Worm (Caenorhabditis elegans): ENCODE results near the gene F44E2.3.

The F44E2.3 gene

DNA sequence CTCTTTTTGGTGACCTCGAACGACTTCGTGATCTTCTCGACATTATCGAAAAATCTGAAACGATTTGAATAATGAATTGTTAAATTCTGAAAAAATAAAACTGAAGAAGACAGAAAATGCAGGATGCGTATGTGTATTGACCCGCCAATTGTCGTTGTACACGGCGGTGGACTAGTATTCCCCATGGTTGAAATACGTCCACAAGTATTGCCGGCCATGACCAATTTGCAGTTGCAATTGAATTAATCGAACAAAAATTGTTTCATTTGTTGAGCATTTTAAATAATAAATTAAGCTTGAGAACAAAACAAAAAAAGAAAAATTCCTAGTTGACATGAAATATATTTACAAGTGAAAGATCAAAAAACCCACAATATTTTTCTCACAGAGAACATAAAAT lies at the start of gene F44E2.3:
TSS of gene F44E2.3 (minus strand) at position 61 of the 400 bp plus-strand sequence.
- TF ChIP-seq ztf-11 (tag; optimal IDR thresholded peaks at IDR 0.05) (no peak), fos-1 (tag; optimal IDR thresholded peaks at IDR 0.05) (peak; percentile 1), peb-1 (tag; optimal IDR thresholded peaks at IDR 0.05) (no peak), nhr-21 (tag; optimal IDR thresholded peaks at IDR 0.05) (no peak), mbf-1 (tag; optimal IDR thresholded peaks at IDR 0.05) (no peak), elt-1 (tag; optimal IDR thresholded peaks at IDR 0.05) (no peak), lin-11 (tag; optimal IDR thresholded peaks at IDR 0.05) (no peak), nhr-23 (tag; optimal IDR thresholded peaks at IDR 0.05) (no peak), gmeb-1 (tag; optimal IDR thresholded peaks at IDR 0.05) (no peak), mdl-1 (tag; optimal IDR thresholded peaks at IDR 0.05) (no peak), C34F6.9 (tag; optimal IDR thresholded peaks at IDR 0.05) (peak; percentile 10), ceh-16 (tag; optimal IDR thresholded peaks at IDR 0.05) (no peak), nhr-25 (tag; optimal IDR thresholded peaks at IDR 0.05) (no peak), snpc-4 (tag; optimal IDR thresholded peaks at IDR 0.05) (no peak), nhr-12 (tag; optimal IDR thresholded peaks at IDR 0.05) (no peak), unc-55 (GFP tag; optimal IDR thresholded peaks at IDR 0.05) (peak; percentile 38)

ce11 chrIII:8877002-8877401 lies 47.9 kb upstream of the F44E2.3 start, which contains the start of gene K01F9.2:
K01F9.2 (minus strand) TSS chrIII:8877128.
- peak in 1 of 2 experiments; percentile 22 for TF ChIP-seq lsy-2 (tag; optimal IDR thresholded peaks at IDR 0.05)
- no peak for TF ChIP-seq dmd-4 (tag; optimal IDR thresholded peaks at IDR 0.05)

ce11 chrIII:8873990-8874668 lies 45.0 kb upstream of the F44E2.3 start:
- no peak for TF ChIP-seq nhr-10 (tag; optimal IDR thresholded peaks at IDR 0.05)
- TF ChIP-seq snpc-4 (tag; optimal IDR thresholded peaks at IDR 0.05), result no peak
- peak; percentile 4 to 72 for TF ChIP-seq mdl-1 (tag; optimal IDR thresholded peaks at IDR 0.05)
- TF ChIP-seq sem-4 (tag; optimal IDR thresholded peaks at IDR 0.05), result peak; percentile 91
- peak; percentile 61 for TF ChIP-seq nhr-25 (tag; optimal IDR thresholded peaks at IDR 0.05)
- peak; percentile 73 for TF ChIP-seq nhr-6 (tag; optimal IDR thresholded peaks at IDR 0.05)
- TF ChIP-seq ZK546.5 (tag; optimal IDR thresholded peaks at IDR 0.05), result no peak
- peak; percentile 70 to 86 for TF ChIP-seq lsy-2 (tag; optimal IDR thresholded peaks at IDR 0.05)
- no peak for TF ChIP-seq dmd-4 (tag; optimal IDR thresholded peaks at IDR 0.05)
- TF ChIP-seq ztf-11 (tag; optimal IDR thresholded peaks at IDR 0.05), result no peak
- no peak for TF ChIP-seq nhr-77 (tag; optimal IDR thresholded peaks at IDR 0.05)
- TF ChIP-seq Y55F3AM.14 (GFP tag; optimal IDR thresholded peaks at IDR 0.05), result peak; percentile 20
- no peak for TF ChIP-seq elt-1 (tag; optimal IDR thresholded peaks at IDR 0.05)
- peak; percentile 90 for TF ChIP-seq C34F6.9 (tag; optimal IDR thresholded peaks at IDR 0.05)
- peak; percentile 76 for TF ChIP-seq lin-13 (GFP tag; optimal IDR thresholded peaks at IDR 0.05)
- peak; percentile 53 for TF ChIP-seq fos-1 (tag; optimal IDR thresholded peaks at IDR 0.05)
- TF ChIP-seq aly-2 (tag; optimal IDR thresholded peaks at IDR 0.05), result no peak
- TF ChIP-seq sma-3 (GFP tag; optimal IDR thresholded peaks at IDR 0.05), result no peak
- no peak for TF ChIP-seq skn-1 (tag; optimal IDR thresholded peaks at IDR 0.05)
- TF ChIP-seq sma-9 (GFP tag; optimal IDR thresholded peaks at IDR 0.05), result peak; percentile 76
- TF ChIP-seq sma-9 (tag; optimal IDR thresholded peaks at IDR 0.05), result no peak
- TF ChIP-seq unc-39 (tag; optimal IDR thresholded peaks at IDR 0.05), result no peak
- TF ChIP-seq elt-3 (tag; optimal IDR thresholded peaks at IDR 0.05), result no peak
- peak; percentile 95 for TF ChIP-seq zag-1 (tag; optimal IDR thresholded peaks at IDR 0.05)
- no peak for TF ChIP-seq ztf-1 (GFP tag; conservative IDR thresholded peaks at IDR 0.05)
- TF ChIP-seq nhr-21 (tag; optimal IDR thresholded peaks at IDR 0.05), result peak; percentile 20
- peak; percentile 78 for TF ChIP-seq ceh-16 (tag; optimal IDR thresholded peaks at IDR 0.05)
- peak; percentile 59 for TF ChIP-seq ztf-4 (tag; optimal IDR thresholded peaks at IDR 0.05)
- TF ChIP-seq gmeb-1 (tag; optimal IDR thresholded peaks at IDR 0.05), result no peak
- peak; percentile 95 for TF ChIP-seq lin-39 (tag; optimal IDR thresholded peaks at IDR 0.05)
- TF ChIP-seq nhr-23 (tag; optimal IDR thresholded peaks at IDR 0.05), result no peak
- peak; percentile 87 for TF ChIP-seq unc-55 (GFP tag; optimal IDR thresholded peaks at IDR 0.05)
- TF ChIP-seq egl-27 (tag; optimal IDR thresholded peaks at IDR 0.05), result peak; percentile 41
- no peak for TF ChIP-seq alr-1 (tag; optimal IDR thresholded peaks at IDR 0.05)
- TF ChIP-seq mab-5 (tag; optimal IDR thresholded peaks at IDR 0.05), result peak; percentile 92
- TF ChIP-seq peb-1 (tag; optimal IDR thresholded peaks at IDR 0.05), result no peak
- no peak for TF ChIP-seq unc-62 (GFP tag; optimal IDR thresholded peaks at IDR 0.05)
- no peak for TF ChIP-seq nhr-12 (tag; optimal IDR thresholded peaks at IDR 0.05)
- peak; percentile 11 for TF ChIP-seq blmp-1 (tag; optimal IDR thresholded peaks at IDR 0.05; ENCODE audit: insufficient read depth)
- TF ChIP-seq F13H6.1 (tag; optimal IDR thresholded peaks at IDR 0.05), result peak; percentile 94
- TF ChIP-seq nhr-129 (tag; optimal IDR thresholded peaks at IDR 0.05), result peak; percentile 95
- peak; percentile 92 for TF ChIP-seq ama-1 (optimal IDR thresholded peaks at IDR 0.05)
- peak; percentile 68 for TF ChIP-seq lin-11 (tag; optimal IDR thresholded peaks at IDR 0.05)
- no peak for TF ChIP-seq mbf-1 (tag; optimal IDR thresholded peaks at IDR 0.05)
- no peak for TF ChIP-seq nhr-237 (tag; optimal IDR thresholded peaks at IDR 0.05)
- no peak for TF ChIP-seq nhr-11 (tag; optimal IDR thresholded peaks at IDR 0.05)
- TF ChIP-seq R02D3.7 (tag; optimal IDR thresholded peaks at IDR 0.05), result no peak

Data from whole organism, L2 larva.